Worm (Caenorhabditis elegans) whole organism, early embryonic: ENCODE data around the gene nhr-236.

Experiments
- B0310.2 ChIP-seq: sonication (generic microtip); optimal IDR thresholded peaks from 2 replicates; lab custom pipeline; 2016; ENCODE audit warnings: mild to moderate bottlenecking, missing genetic modification characterization, missing compliant biosample characterization
- F13C5.2 ChIP-seq: sonication (generic microtip); optimal IDR thresholded peaks from 2 replicates; lab custom pipeline; 2017; ENCODE audit warnings: mild to moderate bottlenecking, missing genetic modification characterization, inconsistent platforms, missing compliant biosample characterization
- aly-1 ChIP-seq: sonication (generic microtip); optimal IDR thresholded peaks from 2 replicates; lab custom pipeline; 2016; ENCODE audit warnings: missing genetic modification characterization, missing compliant biosample characterization
- ama-1 ChIP-seq: fragments of 150-350 bp; optimal IDR thresholded peaks from 2 replicates; lab custom pipeline; 2014
- ceh-36 ChIP-seq: sonication (generic microtip); optimal IDR thresholded peaks from 2 replicates; lab custom pipeline; 2016; ENCODE audit warnings: missing genetic modification characterization, inconsistent platforms, missing compliant biosample characterization
- ets-7 ChIP-seq: sonication (generic microtip); optimal IDR thresholded peaks from 2 replicates; lab custom pipeline; 2016; ENCODE audit warnings: missing genotype, missing genetic modification characterization, missing compliant biosample characterization
- flt-1 ChIP-seq: fragments of 200-800 bp; sonication (Bioruptor generic); IDR thresholded peaks from 2 replicates; pipeline ENCODE4 v1.3.6; 2022; ENCODE audit warnings: missing genetic modification characterization, missing compliant biosample characterization
- hmbx-1 ChIP-seq: sonication (generic microtip); optimal IDR thresholded peaks from 2 replicates; lab custom pipeline; 2016; ENCODE audit warnings: mild to moderate bottlenecking, missing genetic modification characterization, missing compliant biosample characterization
- hnd-1 ChIP-seq: sonication (generic microtip); optimal IDR thresholded peaks from 2 replicates; lab custom pipeline; 2016; ENCODE audit warnings: missing genetic modification characterization, missing compliant biosample characterization
- pes-1 ChIP-seq: fragments of 200-800 bp; sonication (Bioruptor generic); IDR thresholded peaks from 2 replicates; pipeline ENCODE4 v1.3.6; 2022; ENCODE audit warnings: missing genetic modification reagents, missing genetic modification characterization, missing compliant biosample characterization
- sea-1 ChIP-seq: fragments of 200-800 bp; sonication (Bioruptor generic); conservative IDR thresholded peaks from 2 replicates; pipeline ENCODE4 v1.3.6; 2022; ENCODE audit warnings: missing genetic modification characterization, missing compliant biosample characterization
- tbx-11 ChIP-seq: fragments of 200-800 bp; sonication (Bioruptor generic); IDR thresholded peaks from 2 replicates; pipeline ENCODE4 v1.3.6; 2022; ENCODE audit warnings: missing genetic modification characterization, missing compliant biosample characterization
- tbx-37 ChIP-seq: fragments of 200-800 bp; sonication (Bioruptor generic); conservative IDR thresholded peaks from 2 replicates; pipeline ENCODE4 v1.3.6; 2022; ENCODE audit warnings: missing genetic modification reagents, missing genetic modification characterization, missing compliant biosample characterization
- tra-4 ChIP-seq: sonication (generic microtip); optimal IDR thresholded peaks from 2 replicates; lab custom pipeline; 2017; ENCODE audit warnings: missing genetic modification characterization, missing compliant biosample characterization

- TF ChIP-seq ets-7 (tag; lab: Kevin White, UChicago) (no peak), hmbx-1 (tag; lab: Kevin White, UChicago) (no peak), pes-1 (GFP tag; lab: Robert Waterston, UW) (no peak), sea-1 (no peak), tbx-11 (GFP tag; lab: Robert Waterston, UW) (no peak), flt-1 (no peak), hnd-1 (tag; lab: Kevin White, UChicago) (no peak), B0310.2 (no peak), ama-1 (lab: Kevin White, UChicago) (no peak), tbx-37 (GFP tag; lab: Robert Waterston, UW) (no peak), aly-1 (no peak), tra-4 (tag; lab: Kevin White, UChicago) (no peak), ceh-36 (tag; lab: Kevin White, UChicago) (no peak), F13C5.2 (tag; lab: Kevin White, UChicago) (no peak)
Observed at ce11 chrIV:2298388-2298787, 31.1 kb downstream of the nhr-236 start.
